Fruit fly (Drosophila melanogaster) whole organism, embryonic: Measurements from ENCODE around the gene Dis3.

Source experiments
- ATbp ChIP-seq: fragments of 200-800 bp; sonication (Bioruptor generic); optimal IDR thresholded peaks from 2 replicates; lab custom pipeline; 2017; ENCODE audit warnings: missing biosample characterization, mild to moderate bottlenecking, missing genetic modification characterization, missing genetic modification reagents
- B-H1 ChIP-seq: fragments of 200-800 bp; sonication (Bioruptor generic); IDR thresholded peaks from 3 replicates; pipeline ENCODE4 v1.3.6; 2022; ENCODE audit warnings: missing biosample characterization, missing genetic modification characterization
- CG1024 ChIP-seq: fragments of 200-800 bp; sonication (Bioruptor generic); IDR thresholded peaks from 2 replicates; pipeline ENCODE4 v1.3.6; 2022; ENCODE audit warnings: missing biosample characterization, missing genetic modification characterization
- CG10979 ChIP-seq: fragments of 200-800 bp; sonication (Bioruptor generic); optimal IDR thresholded peaks from 2 replicates; lab custom pipeline; 2018; ENCODE audit warnings: missing biosample characterization, mild to moderate bottlenecking, missing genetic modification characterization, moderate library complexity
- CG12299 ChIP-seq: fragments of 200-800 bp; sonication (Bioruptor generic); optimal IDR thresholded peaks from 2 replicates; lab custom pipeline; 2018; ENCODE audit warnings: missing biosample characterization, mild to moderate bottlenecking, missing genetic modification characterization
- CG17912 ChIP-seq: fragments of 200-800 bp; sonication (Bioruptor generic); optimal IDR thresholded peaks from 2 replicates; lab custom pipeline; 2018; ENCODE audit warnings: missing biosample characterization, mild to moderate bottlenecking, missing genetic modification characterization
- CG1792 ChIP-seq: fragments of 200-800 bp; sonication (Bioruptor generic); optimal IDR thresholded peaks from 2 replicates; lab custom pipeline; 2016; ENCODE audit warnings: missing biosample characterization, missing genetic modification characterization
- CG2199 ChIP-seq: fragments of 200-800 bp; sonication (Bioruptor generic); IDR thresholded peaks from 3 replicates; pipeline ENCODE4 v1.3.6; 2022; ENCODE audit warnings: missing biosample characterization, missing genetic modification characterization
- CG30403 ChIP-seq: fragments of 200-800 bp; sonication (Bioruptor generic); optimal IDR thresholded peaks from 3 replicates; lab custom pipeline; 2016; ENCODE audit warnings: missing biosample characterization, missing genetic modification characterization
- CG31224 ChIP-seq: fragments of 200-800 bp; sonication (Bioruptor generic); IDR thresholded peaks from 2 replicates; pipeline ENCODE4 v1.3.6; 2022; ENCODE audit warnings: missing biosample characterization, missing genetic modification characterization
- CG3163 ChIP-seq: fragments of 200-800 bp; sonication (Bioruptor generic); optimal IDR thresholded peaks from 3 replicates; lab custom pipeline; 2016; ENCODE audit warnings: missing biosample characterization, missing genetic modification characterization
- CG3847 ChIP-seq: fragments of 200-800 bp; sonication (Bioruptor generic); IDR thresholded peaks from 2 replicates; pipeline ENCODE4 v1.3.6; 2022; ENCODE audit warnings: missing biosample characterization, missing genetic modification characterization
- CG4707 ChIP-seq: fragments of 200-800 bp; sonication (Bioruptor generic); optimal IDR thresholded peaks from 2 replicates; lab custom pipeline; 2018; ENCODE audit warnings: missing biosample characterization, mild to moderate bottlenecking, missing genetic modification characterization, moderate library complexity
- CG5245 ChIP-seq: fragments of 200-800 bp; sonication (Bioruptor generic); optimal IDR thresholded peaks from 3 replicates; lab custom pipeline; 2016; ENCODE audit warnings: missing biosample characterization, missing genetic modification characterization
- CG6254 ChIP-seq: fragments of 200-800 bp; sonication (Bioruptor generic); optimal IDR thresholded peaks from 3 replicates; lab custom pipeline; 2017; ENCODE audit warnings: mild to moderate bottlenecking, missing biosample characterization, missing genetic modification reagents, missing genetic modification characterization
- CG7786 ChIP-seq: fragments of 200-800 bp; sonication (Bioruptor generic); optimal IDR thresholded peaks from 2 replicates; lab custom pipeline; 2016; ENCODE audit warnings: missing biosample characterization, missing genetic modification characterization
- CG8924 ChIP-seq: fragments of 200-800 bp; optimal IDR thresholded peaks from 3 replicates; lab custom pipeline; 2019; ENCODE audit warnings: missing biosample characterization, mild to moderate bottlenecking, missing genetic modification characterization, moderate library complexity
- CG9727 ChIP-seq: fragments of 200-800 bp; sonication (Bioruptor generic); optimal IDR thresholded peaks from 3 replicates; lab custom pipeline; 2017; ENCODE audit warnings: missing biosample characterization, mild to moderate bottlenecking, missing genetic modification characterization
- D19A ChIP-seq: fragments of 200-800 bp; optimal IDR thresholded peaks from 3 replicates; lab custom pipeline; 2019; ENCODE audit warnings: missing biosample characterization, mild to moderate bottlenecking, missing genetic modification characterization, moderate library complexity
- Dll ChIP-seq: fragments of 200-800 bp; sonication (Bioruptor generic); IDR thresholded peaks from 4 replicates; pipeline ENCODE4 v1.3.6; 2022; ENCODE audit warnings: missing biosample characterization, missing genetic modification characterization; ENCODE audit not compliant: partially characterized antibody
- Doc2 ChIP-seq: fragments of 200-800 bp; sonication (Bioruptor generic); IDR thresholded peaks from 2 replicates; pipeline ENCODE4 v1.3.6; 2022; ENCODE audit warnings: missing biosample characterization, missing genetic modification characterization
- HHEX ChIP-seq: fragments of 200-800 bp; sonication (Bioruptor generic); optimal IDR thresholded peaks from 3 replicates; lab custom pipeline; 2017; ENCODE audit warnings: missing biosample characterization, mild to moderate bottlenecking, missing genetic modification characterization, missing genetic modification reagents
- Hand ChIP-seq: fragments of 200-800 bp; sonication (Bioruptor generic); optimal IDR thresholded peaks from 2 replicates; lab custom pipeline; 2017; ENCODE audit warnings: mild to moderate bottlenecking, missing biosample characterization, missing genetic modification reagents, missing genetic modification characterization
- Mad ChIP-seq: fragments of 200-800 bp; sonication (Bioruptor generic); optimal IDR thresholded peaks from 2 replicates; lab custom pipeline; 2016; ENCODE audit warnings: missing biosample characterization, missing genetic modification characterization
- NC2β ChIP-seq: fragments of 200-800 bp; sonication (Bioruptor generic); optimal IDR thresholded peaks from 2 replicates; lab custom pipeline; 2016; ENCODE audit warnings: missing biosample characterization, missing genetic modification characterization
- Poxn ChIP-seq: fragments of 200-800 bp; sonication (Bioruptor generic); IDR thresholded peaks from 2 replicates; pipeline ENCODE4 v1.3.6; 2022; ENCODE audit warnings: missing biosample characterization, missing genetic modification characterization
- bab2 ChIP-seq: fragments of 200-800 bp; sonication (Bioruptor generic); optimal IDR thresholded peaks from 2 replicates; lab custom pipeline; 2016; ENCODE audit warnings: missing biosample characterization, missing genetic modification characterization
- bowl ChIP-seq: fragments of 200-800 bp; sonication (Bioruptor generic); IDR thresholded peaks from 2 replicates; pipeline ENCODE4 v1.3.6; 2022; ENCODE audit warnings: missing biosample characterization, missing genetic modification characterization
- chm ChIP-seq: fragments of 200-800 bp; sonication (Bioruptor generic); IDR thresholded peaks from 2 replicates; pipeline ENCODE4 v1.3.6; 2022; ENCODE audit warnings: missing biosample characterization, missing genetic modification characterization
- dm ChIP-seq: fragments of 200-800 bp; sonication (Bioruptor generic); optimal IDR thresholded peaks from 3 replicates; lab custom pipeline; 2016; ENCODE audit warnings: missing biosample characterization, missing genetic modification characterization
- dmrt99B ChIP-seq: fragments of 200-800 bp; sonication (Bioruptor generic); optimal IDR thresholded peaks from 2 replicates; lab custom pipeline; 2018; ENCODE audit warnings: missing biosample characterization, mild to moderate bottlenecking, missing genetic modification characterization, moderate library complexity
- emc ChIP-seq: fragments of 200-800 bp; sonication (Bioruptor generic); optimal IDR thresholded peaks from 2 replicates; lab custom pipeline; 2016; ENCODE audit warnings: missing biosample characterization, missing genetic modification characterization
- esg ChIP-seq: fragments of 200-800 bp; sonication (Bioruptor generic); conservative IDR thresholded peaks from 2 replicates; pipeline ENCODE4 v1.3.6; 2022; ENCODE audit warnings: missing biosample characterization, missing genetic modification characterization
- eve ChIP-seq, 2 experiments: fragments of >200 bp; optimal IDR thresholded peaks; 2 replicates each; lab custom pipeline; 2017; ENCODE audit warnings: missing biosample characterization in 2 of 2, missing genetic modification characterization in 2 of 2
- ftz-f1 ChIP-seq: fragments of 200-800 bp; sonication (Bioruptor generic); optimal IDR thresholded peaks from 2 replicates; lab custom pipeline; 2016; ENCODE audit warnings: missing biosample characterization, missing genetic modification characterization
- gsb ChIP-seq: fragments of 200-800 bp; sonication (Bioruptor generic); IDR thresholded peaks from 2 replicates; pipeline ENCODE4 v1.3.6; 2022; ENCODE audit warnings: missing biosample characterization, missing genetic modification characterization
- inv ChIP-seq: fragments of 200-800 bp; sonication (Bioruptor generic); IDR thresholded peaks from 2 replicates; pipeline ENCODE4 v1.3.6; 2022; ENCODE audit warnings: missing biosample characterization, missing genetic modification characterization; ENCODE audit not compliant: partially characterized antibody
- kni ChIP-seq: fragments of 200-800 bp; sonication (Bioruptor generic); optimal IDR thresholded peaks from 3 replicates; lab custom pipeline; 2017; ENCODE audit warnings: mild to moderate bottlenecking, missing biosample characterization, missing genetic modification reagents, missing genetic modification characterization
- lilli ChIP-seq: fragments of 200-800 bp; sonication (Bioruptor generic); optimal IDR thresholded peaks from 3 replicates; lab custom pipeline; 2016; ENCODE audit warnings: missing biosample characterization, missing genetic modification characterization
- lov ChIP-seq, 2 experiments: fragments of 200-800 bp in 1 of 2; fragments of >200 bp in 1 of 2; sonication (Bioruptor generic) in 1 of 2; IDR thresholded peaks in 1 of 2; optimal IDR thresholded peaks in 1 of 2; 2 replicates in 1 of 2; 3 replicates in 1 of 2; pipeline versions ENCODE4 v1.3.6 to Lab custom; 2017 to 2022; ENCODE audit warnings: missing biosample characterization in 1 of 2, missing genetic modification characterization in 1 of 2
- mirr ChIP-seq: fragments of 200-800 bp; sonication (Bioruptor generic); optimal IDR thresholded peaks from 3 replicates; lab custom pipeline; 2018; ENCODE audit warnings: missing biosample characterization, mild to moderate bottlenecking, missing genetic modification characterization
- nerfin-1 ChIP-seq: fragments of 200-800 bp; sonication (Bioruptor generic); optimal IDR thresholded peaks from 3 replicates; lab custom pipeline; 2019; ENCODE audit warnings: missing biosample characterization, mild to moderate bottlenecking, missing genetic modification characterization, moderate library complexity
- peb ChIP-seq: fragments of 200-800 bp; sonication (Bioruptor generic); IDR thresholded peaks from 2 replicates; pipeline ENCODE4 v1.3.6; 2022; ENCODE audit warnings: missing biosample characterization, missing genetic modification characterization
- run ChIP-seq: fragments of 200-800 bp; sonication (Bioruptor generic); optimal IDR thresholded peaks from 3 replicates; lab custom pipeline; 2018; ENCODE audit warnings: missing biosample characterization, mild to moderate bottlenecking, missing genetic modification characterization
- sens-2 ChIP-seq: fragments of 200-800 bp; sonication (Bioruptor generic); IDR thresholded peaks from 2 replicates; pipeline ENCODE4 v1.3.6; 2022; ENCODE audit warnings: missing biosample characterization, missing genetic modification characterization
- sqz ChIP-seq: fragments of 200-800 bp; sonication (Bioruptor generic); optimal IDR thresholded peaks from 3 replicates; lab custom pipeline; 2018; ENCODE audit warnings: missing biosample characterization, mild to moderate bottlenecking, missing genetic modification characterization
- sr ChIP-seq: fragments of 200-800 bp; sonication (Bioruptor generic); IDR thresholded peaks from 3 replicates; pipeline ENCODE4 v1.3.6; 2022; ENCODE audit warnings: missing biosample characterization, missing genetic modification characterization
- tup ChIP-seq: fragments of 200-800 bp; sonication (Bioruptor generic); optimal IDR thresholded peaks from 2 replicates; lab custom pipeline; 2016; ENCODE audit warnings: missing biosample characterization, mild to moderate bottlenecking, missing genetic modification characterization, moderate library complexity
- unc-4 ChIP-seq: fragments of 200-800 bp; sonication (Bioruptor generic); IDR thresholded peaks from 2 replicates; pipeline ENCODE4 v1.3.6; 2022; ENCODE audit warnings: missing biosample characterization, missing genetic modification characterization; ENCODE audit not compliant: partially characterized antibody

Gene Dis3

dm6 chr3R:24289768-24290349 is 43.4 kb upstream of the Dis3 start, which contains the start of the genes CG34290 and Uck (continued):
- TF ChIP-seq CG3847 (GFP tag; lab: Robert Waterston, UW) (peak; percentile 85), esg (GFP tag; lab: Robert Waterston, UW) (no peak), run (no peak), Poxn (GFP tag; lab: Robert Waterston, UW) (no peak), CG9727 (GFP tag; lab: Kevin White, UChicago) (peak; percentile 74), CG17912 (GFP tag; lab: Kevin White, UChicago) (peak; percentile 94), CG12299 (tag; lab: Kevin White, UChicago) (peak; percentile 59), CG30403 (GFP tag; lab: Kevin White, UChicago) (peak; percentile 52), CG8924 (tag; lab: Kevin White, UChicago) (peak; percentile 34), gsb (peak; percentile 61), CG3163 (GFP tag; lab: Kevin White, UChicago) (peak; percentile 68), nerfin-1 (peak; percentile 81), kni (GFP tag; lab: Kevin White, UChicago) (peak; percentile 75), tup (no peak), eve (GFP tag; optimal IDR thresholded peaks at IDR 0.05; lab: Kevin White, UChicago) (no peak), CG10979 (tag; lab: Kevin White, UChicago) (peak; percentile 58), CG2199 (GFP tag; lab: Robert Waterston, UW) (peak; percentile 80; the same call in 1 of the 3 replicates), bab2 (peak; percentile 18), sens-2 (GFP tag; lab: Robert Waterston, UW) (peak; percentile 38; the same call in 1 of the 2 replicates), unc-4 (GFP tag; lab: Robert Waterston, UW) (peak; percentile 88), Mad (GFP tag; lab: Kevin White, UChicago) (peak; percentile 65), CG31224 (GFP tag; lab: Robert Waterston, UW) (no peak), inv (GFP tag; lab: Robert Waterston, UW) (peak; percentile 66; the same call in 1 of the 2 replicates), emc (GFP tag; lab: Kevin White, UChicago) (peak; percentile 66), Doc2 (GFP tag; lab: Robert Waterston, UW) (no peak), CG5245 (GFP tag; lab: Kevin White, UChicago) (peak; percentile 48), dm (GFP tag; lab: Kevin White, UChicago) (peak; percentile 79), peb (GFP tag; lab: Robert Waterston, UW) (0 out of 2 replicates have a peak, but pooled peaks have one; percentile 15), B-H1 (GFP tag; lab: Robert Waterston, UW) (peak; percentile 35; the same call in 1 of the 3 replicates), Dll (GFP tag; lab: Robert Waterston, UW) (peak; percentile 89), dmrt99B (peak; percentile 65), NC2β (GFP tag; lab: Kevin White, UChicago) (peak; percentile 84), mirr (GFP tag; lab: Kevin White, UChicago) (peak; percentile 90), sr (GFP tag; lab: Robert Waterston, UW) (0 out of 3 replicates have a peak, but pooled peaks have one; percentile 50), sqz (peak; percentile 43), ATbp (GFP tag; lab: Kevin White, UChicago) (peak; percentile 63), CG1792 (peak; percentile 24), lilli (GFP tag; lab: Kevin White, UChicago) (peak; percentile 69), CG1024 (GFP tag; lab: Robert Waterston, UW) (no peak), CG4707 (GFP tag; lab: Kevin White, UChicago) (peak; percentile 78), chm (GFP tag; lab: Robert Waterston, UW) (peak; percentile 73), Hand (peak; percentile 59), HHEX (GFP tag; lab: Kevin White, UChicago) (peak; percentile 82), CG6254 (GFP tag; lab: Kevin White, UChicago) (peak; percentile 41), lov (optimal IDR thresholded peaks at IDR 0.05; lab: Kevin White, UChicago) (no peak), lov (GFP tag; IDR thresholded peaks at IDR 0.05; lab: Robert Waterston, UW) (peak; percentile 62; the same call in 1 of the 3 replicates), ftz-f1 (GFP tag; lab: Kevin White, UChicago) (peak; percentile 40), CG7786 (peak; percentile 49), bowl (no peak), D19A (tag; lab: Kevin White, UChicago) (no peak)
